Fruit fly (Drosophila melanogaster): Measurements from ENCODE around the gene Cyp4d2.

Gene Cyp4d2

DNA sequence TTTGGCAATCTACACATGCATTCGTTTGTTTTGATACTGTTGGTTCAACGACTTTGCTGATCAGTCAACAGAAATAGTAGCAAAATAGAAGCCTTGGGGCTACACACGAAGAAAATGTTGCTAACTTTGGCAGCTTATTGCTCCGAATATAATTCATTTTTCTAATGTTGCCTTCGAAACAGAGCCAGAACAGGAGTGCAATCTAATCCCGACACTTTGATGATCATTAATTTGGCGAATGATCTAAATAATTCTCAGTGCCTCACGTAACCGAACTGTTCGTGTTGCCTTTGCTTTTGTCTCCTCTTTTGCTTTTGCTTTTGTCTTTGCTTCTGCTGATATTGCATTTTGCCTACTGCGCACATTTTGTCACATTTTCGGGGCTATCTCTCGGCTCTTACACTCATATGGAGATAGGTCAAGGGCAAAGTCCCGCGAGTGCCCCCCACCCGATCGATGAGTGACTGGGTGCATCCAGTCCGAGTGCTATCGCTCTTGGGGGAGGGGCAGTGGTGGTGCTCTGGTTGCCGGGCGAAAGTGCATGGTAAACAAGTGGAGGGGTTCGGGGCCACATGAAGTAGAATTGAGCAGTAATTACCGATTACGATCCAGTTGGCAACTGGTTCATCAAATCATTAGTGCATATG, 20.4 kb downstream of the Cyp4d2 start (continued):
- TF ChIP-seq Drgx (GFP tag; IDR thresholded peaks at IDR 0.05) (peak; percentile 74), ap (GFP tag; IDR thresholded peaks at IDR 0.05) (no peak), ttk (GFP tag; IDR thresholded peaks at IDR 0.05) (no peak), Awh (GFP tag; IDR thresholded peaks at IDR 0.05) (no peak), nmo (GFP tag; optimal IDR thresholded peaks at IDR 0.05) (peak; percentile 2), CG8290 (GFP tag; optimal IDR thresholded peaks at IDR 0.05) (no peak), CG8290 (tag; optimal IDR thresholded peaks at IDR 0.05) (no peak), fu2 (GFP tag; optimal IDR thresholded peaks at IDR 0.05) (no peak), CG2116 (GFP tag; optimal IDR thresholded peaks at IDR 0.05) (no peak), jigr1 (GFP tag; IDR thresholded peaks at IDR 0.05) (no peak), sob (GFP tag; IDR thresholded peaks at IDR 0.05) (no peak), row (GFP tag; IDR thresholded peaks at IDR 0.05) (0 out of 3 replicates have a peak, but pooled peaks have one; percentile 8), HLH3B (GFP tag; IDR thresholded peaks at IDR 0.05) (no peak), p53 (GFP tag; optimal IDR thresholded peaks at IDR 0.05) (no peak), sens (GFP tag) (peak; percentile 49), CG3281 (GFP tag; optimal IDR thresholded peaks at IDR 0.05) (no peak), fd102C (GFP tag; optimal IDR thresholded peaks at IDR 0.05) (no peak), crp (GFP tag; optimal IDR thresholded peaks at IDR 0.05) (no peak), CG16779 (GFP tag; IDR thresholded peaks at IDR 0.05) (no peak), CG17829 (tag; optimal IDR thresholded peaks at IDR 0.05) (no peak), CG1024 (GFP tag; IDR thresholded peaks at IDR 0.05) (no peak), Hmr (GFP tag; optimal IDR thresholded peaks at IDR 0.05) (no peak), CG9437 (GFP tag; optimal IDR thresholded peaks at IDR 0.05) (no peak), D19B (GFP tag; optimal IDR thresholded peaks at IDR 0.05) (no peak), wor (GFP tag; IDR thresholded peaks at IDR 0.05) (no peak), H2.0 (GFP tag; IDR thresholded peaks at IDR 0.05) (no peak), hb (GFP tag; IDR thresholded peaks at IDR 0.05; ENCODE audit: partially characterized antibody) (no peak), Poxn (GFP tag; IDR thresholded peaks at IDR 0.05) (no peak), HLHmδ (GFP tag; optimal IDR thresholded peaks at IDR 0.05) (no peak), Sox102F (GFP tag; optimal IDR thresholded peaks at IDR 0.05) (peak; percentile 15), cg (GFP tag; optimal IDR thresholded peaks at IDR 0.05) (no peak), bigmax (GFP tag; optimal IDR thresholded peaks at IDR 0.05) (no peak), ewg (GFP tag; optimal IDR thresholded peaks at IDR 0.05) (no peak), Elba2 (GFP tag; optimal IDR thresholded peaks at IDR 0.05) (no peak), Hey (tag; optimal IDR thresholded peaks at IDR 0.05) (no peak), dysf (GFP tag; IDR thresholded peaks at IDR 0.05) (peak; percentile 34; the same call in 1 of the 3 replicates), lola (GFP tag; optimal IDR thresholded peaks at IDR 0.05) (no peak), CG17802 (tag; optimal IDR thresholded peaks at IDR 0.05) (no peak), trem (tag; optimal IDR thresholded peaks at IDR 0.05) (no peak), CG15514 (GFP tag; optimal IDR thresholded peaks at IDR 0.05) (no peak), hkb (optimal IDR thresholded peaks at IDR 0.05) (no peak), hkb (GFP tag; IDR thresholded peaks at IDR 0.05) (peak; percentile 39; the same call in 1 of the 2 replicates), CG10366 (GFP tag; IDR thresholded peaks at IDR 0.05) (no peak), CG7372 (GFP tag; IDR thresholded peaks at IDR 0.05) (no peak), pzg (GFP tag; optimal IDR thresholded peaks at IDR 0.05) (no peak), kah (GFP tag; optimal IDR thresholded peaks at IDR 0.05) (no peak), Side (GFP tag; optimal IDR thresholded peaks at IDR 0.05) (no peak), emc (GFP tag; optimal IDR thresholded peaks at IDR 0.05) (no peak), ssp (GFP tag; IDR thresholded peaks at IDR 0.05) (no peak), CG17612 (GFP tag; IDR thresholded peaks at IDR 0.05) (no peak), ash1 (GFP tag; optimal IDR thresholded peaks at IDR 0.05) (no peak), Hr3 (GFP tag; optimal IDR thresholded peaks at IDR 0.05) (no peak)

Measured in whole organism, embryonic.